Fruit fly (Drosophila melanogaster): Measurements from ENCODE around the gene CG42272.

CG42272 gene

dm6 chr3L:5835431-5835830 is 32.6 kb downstream of the CG42272 start:
- no peak for TF ChIP-seq h (GFP tag; optimal IDR thresholded peaks at IDR 0.05)
- TF ChIP-seq pan (optimal IDR thresholded peaks at IDR 0.05), result no peak
- no peak for TF ChIP-seq Hr83 (GFP tag; optimal IDR thresholded peaks at IDR 0.05; ENCODE audit: poor library complexity, severe bottlenecking)
- no peak for TF ChIP-seq OdsH (GFP tag; optimal IDR thresholded peaks at IDR 0.05)
- peak; percentile 27 for TF ChIP-seq Dfd (GFP tag; optimal IDR thresholded peaks at IDR 0.05)
- TF ChIP-seq Myc (optimal IDR thresholded peaks at IDR 0.05), result no peak
- TF ChIP-seq woc (GFP tag; optimal IDR thresholded peaks at IDR 0.05), result no peak
- TF ChIP-seq sage (GFP tag; optimal IDR thresholded peaks at IDR 0.05), result no peak
- no peak for TF ChIP-seq usp (GFP tag; optimal IDR thresholded peaks at IDR 0.05)
- no peak for TF ChIP-seq Rel (GFP tag; optimal IDR thresholded peaks at IDR 0.05)
- no peak for TF ChIP-seq Rel (tag; optimal IDR thresholded peaks at IDR 0.05)
- no peak for TF ChIP-seq ey (GFP tag; optimal IDR thresholded peaks at IDR 0.05)
- TF ChIP-seq dl (GFP tag; optimal IDR thresholded peaks at IDR 0.05; ENCODE audit: insufficient read depth in 1 of 2, partially characterized antibody in 2 of 2), result no peak
- TF ChIP-seq Vsx2 (GFP tag; optimal IDR thresholded peaks at IDR 0.05; ENCODE audit: partially characterized antibody), result peak; percentile 9
- no peak for TF ChIP-seq tai (GFP tag; optimal IDR thresholded peaks at IDR 0.05)
- TF ChIP-seq Dif (GFP tag; optimal IDR thresholded peaks at IDR 0.05; ENCODE audit: partially characterized antibody), result no peak
- TF ChIP-seq foxo (GFP tag; optimal IDR thresholded peaks at IDR 0.05), result no peak

- TF ChIP-seq OdsH (GFP tag; optimal IDR thresholded peaks at IDR 0.05) (peak; percentile 36), CG9705 (GFP tag; optimal IDR thresholded peaks at IDR 0.05) (no peak), CG32264 (GFP tag; optimal IDR thresholded peaks at IDR 0.05) (no peak), rgr (GFP tag; optimal IDR thresholded peaks at IDR 0.05) (peak; percentile 11), dmrt93B (GFP tag; optimal IDR thresholded peaks at IDR 0.05) (no peak), Dfd (GFP tag; optimal IDR thresholded peaks at IDR 0.05) (no peak), Hr78 (GFP tag; optimal IDR thresholded peaks at IDR 0.05) (no peak), psq (GFP tag; optimal IDR thresholded peaks at IDR 0.05) (peak; percentile 20), Hnf4 (GFP tag; optimal IDR thresholded peaks at IDR 0.05) (no peak), Abd-B (GFP tag; optimal IDR thresholded peaks at IDR 0.05) (no peak), Dif (GFP tag; optimal IDR thresholded peaks at IDR 0.05; ENCODE audit: partially characterized antibody) (no peak), Hr83 (GFP tag; optimal IDR thresholded peaks at IDR 0.05; ENCODE audit: poor library complexity, severe bottlenecking) (no peak), Jra (GFP tag; optimal IDR thresholded peaks at IDR 0.05) (no peak), jim (GFP tag; optimal IDR thresholded peaks at IDR 0.05) (no peak), Sp1 (GFP tag; optimal IDR thresholded peaks at IDR 0.05) (no peak), ey (GFP tag; optimal IDR thresholded peaks at IDR 0.05) (peak; percentile 33), brk (GFP tag; optimal IDR thresholded peaks at IDR 0.05) (no peak), sage (GFP tag; optimal IDR thresholded peaks at IDR 0.05) (no peak), dsf (GFP tag; optimal IDR thresholded peaks at IDR 0.05; ENCODE audit: borderline replicate concordance) (no peak), tai (GFP tag; optimal IDR thresholded peaks at IDR 0.05) (no peak), fru (GFP tag; optimal IDR thresholded peaks at IDR 0.05) (peak; percentile 35), dl (GFP tag; optimal IDR thresholded peaks at IDR 0.05; ENCODE audit: insufficient read depth in 1 of 2, partially characterized antibody in 2 of 2) (no peak), usp (GFP tag; optimal IDR thresholded peaks at IDR 0.05) (no peak), Rel (GFP tag; optimal IDR thresholded peaks at IDR 0.05) (no peak), Rel (tag; optimal IDR thresholded peaks at IDR 0.05) (no peak), woc (GFP tag; optimal IDR thresholded peaks at IDR 0.05) (peak; percentile 11), pan (optimal IDR thresholded peaks at IDR 0.05) (no peak), CrebA (GFP tag; optimal IDR thresholded peaks at IDR 0.05; ENCODE audit: borderline replicate concordance) (no peak), foxo (GFP tag; optimal IDR thresholded peaks at IDR 0.05) (peak in 1 of 2 experiments; percentile 32), h (GFP tag; optimal IDR thresholded peaks at IDR 0.05) (peak; percentile 46), br (GFP tag; optimal IDR thresholded peaks at IDR 0.05) (peak; percentile 20), Myc (optimal IDR thresholded peaks at IDR 0.05) (no peak), GATAd (GFP tag; optimal IDR thresholded peaks at IDR 0.05) (no peak), Vsx2 (GFP tag; optimal IDR thresholded peaks at IDR 0.05; ENCODE audit: partially characterized antibody) (no peak), Mio (GFP tag; optimal IDR thresholded peaks at IDR 0.05) (no peak), sv (GFP tag; optimal IDR thresholded peaks at IDR 0.05) (no peak), N (GFP tag; optimal IDR thresholded peaks at IDR 0.05) (no peak), lola (GFP tag; optimal IDR thresholded peaks at IDR 0.05) (no peak), HLH106 (tag; optimal IDR thresholded peaks at IDR 0.05) (no peak)
Observed at dm6 chr3L:5835887-5836646, 33.2 kb downstream of the CG42272 start.
